Fruit fly (Drosophila melanogaster) whole organism, embryonic: ENCODE data around the gene RpL7A.

ENCODE experiments used
- Abd-B ChIP-seq: fragments of 200-800 bp; sonication (Bioruptor generic); optimal IDR thresholded peaks from 2 replicates; lab custom pipeline; 2018; ENCODE audit warnings: missing biosample characterization, mild to moderate bottlenecking, missing genetic modification characterization, moderate library complexity
- Adf1 ChIP-seq: fragments of 200-800 bp; sonication (Bioruptor generic); IDR thresholded peaks from 2 replicates; pipeline ENCODE4 v1.3.6; 2022; ENCODE audit warnings: missing biosample characterization, missing genetic modification characterization
- CG13894 ChIP-seq: fragments of 200-800 bp; sonication (Bioruptor generic); optimal IDR thresholded peaks from 3 replicates; lab custom pipeline; 2018; ENCODE audit warnings: missing biosample characterization, mild to moderate bottlenecking, missing genetic modification characterization, moderate library complexity
- CG14014 ChIP-seq: fragments of 200-800 bp; sonication (Bioruptor generic); IDR thresholded peaks from 2 replicates; pipeline ENCODE4 v1.3.6; 2022; ENCODE audit warnings: missing biosample characterization, missing genetic modification characterization
- CG17385 ChIP-seq: fragments of 200-800 bp; sonication (Bioruptor generic); optimal IDR thresholded peaks from 3 replicates; lab custom pipeline; 2018; ENCODE audit warnings: missing biosample characterization, mild to moderate bottlenecking, missing genetic modification characterization
- CG18262 ChIP-seq: fragments of 200-800 bp; optimal IDR thresholded peaks from 3 replicates; lab custom pipeline; 2019; ENCODE audit warnings: missing biosample characterization, mild to moderate bottlenecking, missing genetic modification characterization, moderate library complexity
- CG1832 ChIP-seq: fragments of 200-800 bp; sonication (Bioruptor generic); optimal IDR thresholded peaks from 2 replicates; lab custom pipeline; 2017; ENCODE audit warnings: missing biosample characterization, mild to moderate bottlenecking, missing genetic modification characterization, inconsistent platforms
- CG2678 ChIP-seq: fragments of 200-800 bp; sonication (Bioruptor generic); optimal IDR thresholded peaks from 3 replicates; lab custom pipeline; 2019; ENCODE audit warnings: missing biosample characterization, mild to moderate bottlenecking, missing genetic modification characterization, moderate library complexity
- CG32532 ChIP-seq: fragments of 200-800 bp; sonication (Bioruptor generic); IDR thresholded peaks from 2 replicates; pipeline ENCODE4 v1.3.6; 2022; ENCODE audit warnings: missing biosample characterization, missing genetic modification characterization
- CG3407 ChIP-seq: fragments of 200-800 bp; sonication (Bioruptor generic); optimal IDR thresholded peaks from 2 replicates; lab custom pipeline; 2018; ENCODE audit warnings: missing biosample characterization, mild to moderate bottlenecking, missing genetic modification characterization
- CG34422 ChIP-seq: fragments of 200-800 bp; sonication (Bioruptor generic); IDR thresholded peaks from 3 replicates; pipeline ENCODE4 v1.3.6; 2022; ENCODE audit warnings: missing biosample characterization, missing genetic modification characterization
- CG4707 ChIP-seq: fragments of 200-800 bp; sonication (Bioruptor generic); optimal IDR thresholded peaks from 2 replicates; lab custom pipeline; 2018; ENCODE audit warnings: missing biosample characterization, mild to moderate bottlenecking, missing genetic modification characterization, moderate library complexity
- CG6254 ChIP-seq: fragments of 200-800 bp; sonication (Bioruptor generic); optimal IDR thresholded peaks from 3 replicates; lab custom pipeline; 2017; ENCODE audit warnings: mild to moderate bottlenecking, missing biosample characterization, missing genetic modification reagents, missing genetic modification characterization
- CG6791 ChIP-seq: fragments of 200-800 bp; sonication (Bioruptor generic); IDR thresholded peaks from 3 replicates; pipeline ENCODE4 v1.3.6; 2022; ENCODE audit warnings: missing biosample characterization, missing genetic modification characterization; ENCODE audit not compliant: partially characterized antibody
- CG6854 ChIP-seq: fragments of 200-800 bp; sonication (Bioruptor generic); optimal IDR thresholded peaks from 3 replicates; lab custom pipeline; 2017; ENCODE audit warnings: missing biosample characterization, mild to moderate bottlenecking, missing genetic modification characterization
- CG8290 ChIP-seq, 3 experiments: fragments of 200-800 bp; sonication (Bioruptor generic); optimal IDR thresholded peaks; 2 replicates each; lab custom pipeline; 2016 to 2019; ENCODE audit warnings: missing biosample characterization in 3 of 3, missing genetic modification characterization in 3 of 3, mild to moderate bottlenecking in 2 of 3, moderate library complexity in 1 of 3
- D19A ChIP-seq: fragments of 200-800 bp; optimal IDR thresholded peaks from 3 replicates; lab custom pipeline; 2019; ENCODE audit warnings: missing biosample characterization, mild to moderate bottlenecking, missing genetic modification characterization, moderate library complexity
- D19B ChIP-seq: fragments of 200-800 bp; sonication (Bioruptor generic); optimal IDR thresholded peaks from 2 replicates; lab custom pipeline; 2017; ENCODE audit warnings: missing biosample characterization, mild to moderate bottlenecking, missing genetic modification characterization
- Deaf1 ChIP-seq: fragments of 200-800 bp; optimal IDR thresholded peaks from 3 replicates; lab custom pipeline; 2019; ENCODE audit warnings: missing biosample characterization, mild to moderate bottlenecking, missing genetic modification characterization, moderate library complexity
- E2f1 ChIP-seq: fragments of 200-800 bp; sonication (Bioruptor generic); IDR thresholded peaks from 2 replicates; pipeline ENCODE4 v1.3.6; 2022; ENCODE audit warnings: missing biosample characterization, missing genetic modification characterization
- HLH3B ChIP-seq: fragments of 200-800 bp; sonication (Bioruptor generic); IDR thresholded peaks from 2 replicates; pipeline ENCODE4 v1.3.6; 2022; ENCODE audit warnings: missing biosample characterization, missing genetic modification characterization
- Hr51 ChIP-seq, 2 experiments: fragments of 200-800 bp; sonication (Bioruptor generic); optimal IDR thresholded peaks; 2 replicates in 1 of 2; 3 replicates in 1 of 2; lab custom pipeline; 2016 to 2018; ENCODE audit warnings: missing biosample characterization in 2 of 2, missing genetic modification characterization in 2 of 2, mild to moderate bottlenecking in 1 of 2, moderate library complexity in 1 of 2
- Hr78 ChIP-seq, 2 experiments: fragments of 200-800 bp in 1 of 2; fragments of >200 bp in 1 of 2; sonication (Bioruptor generic) in 1 of 2; optimal IDR thresholded peaks; 2 replicates each; lab custom pipeline; 2017 to 2019; ENCODE audit warnings: missing biosample characterization in 2 of 2, missing genetic modification characterization in 2 of 2, mild to moderate bottlenecking in 1 of 2, moderate library complexity in 1 of 2
- Med ChIP-seq: fragments of 200-800 bp; sonication (Bioruptor generic); peaks from one replicate; lab custom pipeline; 2016; ENCODE audit warnings: missing biosample characterization, missing genetic modification characterization, mild to moderate bottlenecking, inconsistent platforms, moderate library complexity
- Ptx1 ChIP-seq: fragments of 200-800 bp; sonication (Bioruptor generic); IDR thresholded peaks from 2 replicates; pipeline ENCODE4 v1.3.6; 2022; ENCODE audit warnings: missing biosample characterization, missing genetic modification characterization
- Sox102F ChIP-seq: fragments of 200-800 bp; sonication (Bioruptor generic); optimal IDR thresholded peaks from 2 replicates; lab custom pipeline; 2018; ENCODE audit warnings: missing biosample characterization, mild to moderate bottlenecking, missing genetic modification characterization, moderate library complexity
- Sry-β ChIP-seq: fragments of 200-800 bp; sonication (Bioruptor generic); optimal IDR thresholded peaks from 2 replicates; lab custom pipeline; 2018; ENCODE audit warnings: missing biosample characterization, mild to moderate bottlenecking, missing genetic modification characterization, moderate library complexity
- Stat92E ChIP-seq, 3 experiments: fragments of >200 bp in 2 of 3; fragments of 200-800 bp in 1 of 3; sonication (Bioruptor generic) in 1 of 3; optimal IDR thresholded peaks; 2 replicates each; lab custom pipeline; 2017 to 2019; ENCODE audit warnings: missing biosample characterization in 3 of 3, missing genetic modification characterization in 3 of 3, mild to moderate bottlenecking in 1 of 3, moderate library complexity in 1 of 3
- Trl ChIP-seq, 3 experiments: fragments of >200 bp in 2 of 3; fragments of 200-800 bp in 1 of 3; sonication (Bioruptor generic) in 1 of 3; optimal IDR thresholded peaks; 2 replicates in 1 of 3; 3 replicates in 2 of 3; lab custom pipeline; 2016 to 2017; ENCODE audit warnings: missing biosample characterization in 1 of 3, missing genetic modification characterization in 1 of 3
- Xrp1 ChIP-seq: fragments of 200-800 bp; sonication (Bioruptor generic); IDR thresholded peaks from 2 replicates; pipeline ENCODE4 v1.3.6; 2022; ENCODE audit warnings: missing biosample characterization, missing genetic modification characterization
- ab ChIP-seq: fragments of 200-800 bp; sonication (Bioruptor generic); optimal IDR thresholded peaks from 2 replicates; lab custom pipeline; 2016; ENCODE audit warnings: missing biosample characterization, missing genetic modification characterization
- al ChIP-seq: fragments of 200-800 bp; sonication (Bioruptor generic); IDR thresholded peaks from 2 replicates; pipeline ENCODE4 v1.3.6; 2022; ENCODE audit warnings: missing biosample characterization, missing genetic modification characterization
- bsh ChIP-seq, 2 experiments: fragments of 200-800 bp; sonication (Bioruptor generic); optimal IDR thresholded peaks; 2 replicates each; lab custom pipeline; 2017 to 2018; ENCODE audit warnings: mild to moderate bottlenecking in 2 of 2, missing biosample characterization in 2 of 2, missing genetic modification characterization in 2 of 2, moderate library complexity in 1 of 2
- chinmo ChIP-seq: fragments of 200-800 bp; sonication (Bioruptor generic); IDR thresholded peaks from 4 replicates; pipeline ENCODE4 v1.3.6; 2022; ENCODE audit warnings: missing biosample characterization, missing genetic modification characterization; ENCODE audit not compliant: partially characterized antibody
- ci ChIP-seq: fragments of 200-800 bp; sonication (Bioruptor generic); IDR thresholded peaks from 3 replicates; pipeline ENCODE4 v1.3.6; 2022; ENCODE audit warnings: missing biosample characterization, missing genetic modification characterization
- dmrt99B ChIP-seq: fragments of 200-800 bp; sonication (Bioruptor generic); optimal IDR thresholded peaks from 2 replicates; lab custom pipeline; 2018; ENCODE audit warnings: missing biosample characterization, mild to moderate bottlenecking, missing genetic modification characterization, moderate library complexity
- ewg ChIP-seq: fragments of 200-800 bp; sonication (Bioruptor generic); optimal IDR thresholded peaks from 3 replicates; lab custom pipeline; 2017; ENCODE audit warnings: mild to moderate bottlenecking, missing biosample characterization, missing genetic modification reagents, missing genetic modification characterization
- nmo ChIP-seq: fragments of 200-800 bp; sonication (Bioruptor generic); optimal IDR thresholded peaks from 2 replicates; lab custom pipeline; 2018; ENCODE audit warnings: missing biosample characterization, mild to moderate bottlenecking, missing genetic modification characterization, moderate library complexity
- repo ChIP-seq: fragments of 200-800 bp; sonication (Bioruptor generic); optimal IDR thresholded peaks from 2 replicates; lab custom pipeline; 2016; ENCODE audit warnings: missing biosample characterization, missing genetic modification characterization
- row ChIP-seq: fragments of 200-800 bp; sonication (Bioruptor generic); IDR thresholded peaks from 3 replicates; pipeline ENCODE4 v1.3.6; 2022; ENCODE audit warnings: missing biosample characterization, missing genetic modification characterization
- sens-2 ChIP-seq: fragments of 200-800 bp; sonication (Bioruptor generic); IDR thresholded peaks from 2 replicates; pipeline ENCODE4 v1.3.6; 2022; ENCODE audit warnings: missing biosample characterization, missing genetic modification characterization
- sr ChIP-seq: fragments of 200-800 bp; sonication (Bioruptor generic); IDR thresholded peaks from 3 replicates; pipeline ENCODE4 v1.3.6; 2022; ENCODE audit warnings: missing biosample characterization, missing genetic modification characterization
- sug ChIP-seq: fragments of 200-800 bp; optimal IDR thresholded peaks from 2 replicates; lab custom pipeline; 2019; ENCODE audit warnings: missing biosample characterization, mild to moderate bottlenecking, missing genetic modification characterization, moderate library complexity
- tin ChIP-seq: fragments of 200-800 bp; sonication (Bioruptor generic); optimal IDR thresholded peaks from 3 replicates; lab custom pipeline; 2016; ENCODE audit warnings: missing biosample characterization, missing genetic modification characterization
- vvl ChIP-seq: fragments of 200-800 bp; sonication (Bioruptor generic); IDR thresholded peaks from 2 replicates; pipeline ENCODE4 v1.3.6; 2022; ENCODE audit warnings: missing biosample characterization, missing genetic modification characterization
- zfh1 ChIP-seq: fragments of 200-800 bp; sonication (Bioruptor generic); IDR thresholded peaks from 3 replicates; pipeline ENCODE4 v1.3.6; 2022; ENCODE audit warnings: missing biosample characterization, missing genetic modification characterization

RpL7A gene

dm6 chrX:6545862-6546270, 12.7 kb upstream of the RpL7A start (continued):
- TF ChIP-seq vvl (GFP tag; lab: Robert Waterston, UW) (peak; percentile 44), CG32532 (GFP tag; lab: Robert Waterston, UW) (0 out of 2 replicates have a peak, but pooled peaks have one; percentile 14), zfh1 (GFP tag; lab: Robert Waterston, UW) (peak; percentile 46; the same call in 1 of the 3 replicates), Hr78 (GFP tag; optimal IDR thresholded peaks at IDR 0.05; lab: Kevin White, UChicago) (no peak), Xrp1 (GFP tag; lab: Robert Waterston, UW) (peak; percentile 10; the same call in 1 of the 2 replicates), CG18262 (tag; lab: Kevin White, UChicago) (no peak), sens-2 (no peak), repo (no peak), Med (GFP tag; lab: Kevin White, UChicago) (peak; percentile 72), CG6854 (no peak), tin (GFP tag; lab: Kevin White, UChicago) (no peak), CG4707 (peak; percentile 43), Adf1 (peak; percentile 94), row (GFP tag; lab: Robert Waterston, UW) (peak; percentile 42; the same call in 1 of the 3 replicates)

DNA sequence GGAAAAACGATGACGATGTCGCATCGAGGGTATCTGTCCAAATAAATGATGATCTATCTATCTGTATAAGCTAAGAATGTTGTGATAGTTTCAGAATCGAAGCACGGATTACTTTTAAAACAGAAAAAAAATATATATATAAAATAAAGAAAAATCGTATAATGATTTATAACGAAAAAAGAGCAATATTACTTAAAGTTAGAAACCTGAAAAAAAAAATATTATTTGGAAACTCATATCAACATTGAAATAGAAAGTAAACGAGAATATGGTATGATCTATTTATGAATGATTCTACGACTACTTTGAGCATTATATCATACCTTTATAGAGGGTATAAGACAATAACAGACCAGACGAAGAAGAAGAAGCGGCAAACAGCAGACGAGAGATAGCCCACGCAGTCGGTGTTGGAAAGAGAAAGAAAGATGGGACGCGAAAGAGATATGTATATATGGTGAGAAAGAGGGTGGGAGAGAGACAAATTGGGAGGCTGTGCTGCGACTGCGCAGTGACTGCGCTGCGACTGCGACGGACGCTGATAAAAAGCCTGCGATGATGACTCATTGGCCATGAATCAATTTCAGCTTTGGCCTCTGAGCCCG, 10.5 kb upstream of the RpL7A start:
- TF ChIP-seq Hr51 (GFP tag; optimal IDR thresholded peaks at IDR 0.05; lab: Kevin White, UChicago) (no peak), ewg (peak; percentile 18), bsh (GFP tag; optimal IDR thresholded peaks at IDR 0.05; lab: Kevin White, UChicago) (peak in 1 of 2 experiments; percentile 22), CG13894 (tag; lab: Kevin White, UChicago) (peak; percentile 44), Med (GFP tag; lab: Kevin White, UChicago) (peak; percentile 67), ab (GFP tag; lab: Kevin White, UChicago) (no peak), D19A (tag; lab: Kevin White, UChicago) (peak; percentile 15), Deaf1 (tag; lab: Kevin White, UChicago) (peak; percentile 3), E2f1 (GFP tag; lab: Robert Waterston, UW) (0 out of 2 replicates have a peak, but pooled peaks have one; percentile 6), dmrt99B (peak; percentile 51), nmo (GFP tag; lab: Kevin White, UChicago) (peak; percentile 16), Ptx1 (GFP tag; lab: Robert Waterston, UW) (0 out of 2 replicates have a peak, but pooled peaks have one; percentile 15), Sry-β (GFP tag; lab: Kevin White, UChicago) (no peak), sr (GFP tag; lab: Robert Waterston, UW) (peak; percentile 76; the same call in 2 of the 3 replicates), sug (tag; lab: Kevin White, UChicago) (no peak), CG6254 (GFP tag; lab: Kevin White, UChicago) (no peak), CG3407 (GFP tag; lab: Kevin White, UChicago) (no peak), HLH3B (GFP tag; lab: Robert Waterston, UW) (no peak), Trl (optimal IDR thresholded peaks at IDR 0.05; lab: Kevin White, UChicago) (peak; percentile 16 to 26), Trl (GFP tag; optimal IDR thresholded peaks at IDR 0.05; lab: Kevin White, UChicago) (no peak), Adf1 (peak; percentile 93), chinmo (GFP tag; lab: Robert Waterston, UW) (peak; percentile 75; the same call in 3 of the 4 replicates), Sox102F (no peak), Stat92E (GFP tag; optimal IDR thresholded peaks at IDR 0.05; lab: Kevin White, UChicago) (no peak), Abd-B (peak; percentile 42), CG2678 (tag; lab: Kevin White, UChicago) (peak; percentile 33), CG6791 (0 out of 3 replicates have a peak, but pooled peaks have one; percentile 32), CG34422 (GFP tag; lab: Robert Waterston, UW) (no peak), ci (GFP tag; lab: Robert Waterston, UW) (0 out of 3 replicates have a peak, but pooled peaks have one; percentile 9), CG14014 (GFP tag; lab: Robert Waterston, UW) (0 out of 2 replicates have a peak, but pooled peaks have one; percentile 11), CG17385 (GFP tag; lab: Kevin White, UChicago) (peak; percentile 72), CG8290 (GFP tag; optimal IDR thresholded peaks at IDR 0.05; lab: Kevin White, UChicago) (no peak), CG8290 (tag; optimal IDR thresholded peaks at IDR 0.05; lab: Kevin White, UChicago) (peak in 1 of 2 experiments; percentile 27), CG1832 (peak; percentile 73), al (GFP tag; lab: Robert Waterston, UW) (no peak), D19B (GFP tag; lab: Kevin White, UChicago) (peak; percentile 54)
